Worm (Caenorhabditis elegans): Measurements from ENCODE around the gene oac-7.

ce11 chrV:16350775-16351378 is 41.3 kb downstream of the oac-7 start:
- TF ChIP-seq lin-15B (tag; optimal IDR thresholded peaks at IDR 0.05) (peak; percentile 45), ceh-28 (tag; optimal IDR thresholded peaks at IDR 0.05) (no peak), pha-4 (tag; optimal IDR thresholded peaks at IDR 0.05) (peak; percentile 70), mdl-1 (tag; optimal IDR thresholded peaks at IDR 0.05) (no peak), egl-27 (tag; optimal IDR thresholded peaks at IDR 0.05) (no peak), nhr-77 (tag; optimal IDR thresholded peaks at IDR 0.05) (no peak), ZK546.5 (tag; optimal IDR thresholded peaks at IDR 0.05) (no peak), pqm-1 (tag; optimal IDR thresholded peaks at IDR 0.05) (peak; percentile 38)
